Fruit fly (Drosophila melanogaster) whole organism, embryonic: ENCODE data around the gene btv.

Experiments
- Abd-B ChIP-seq: fragments of 200-800 bp; sonication (Bioruptor generic); optimal IDR thresholded peaks from 2 replicates; lab custom pipeline; 2018; ENCODE audit warnings: missing biosample characterization, mild to moderate bottlenecking, missing genetic modification characterization, moderate library complexity
- Ada2b ChIP-seq: fragments of 200-800 bp; sonication (Bioruptor generic); IDR thresholded peaks from 2 replicates; pipeline ENCODE4 v1.3.6; 2022; ENCODE audit warnings: missing biosample characterization, missing genetic modification characterization
- BEAF-32 ChIP-seq: fragments of 200-800 bp; sonication (Bioruptor generic); optimal IDR thresholded peaks from 3 replicates; lab custom pipeline; 2017; ENCODE audit warnings: missing biosample characterization, missing genetic modification characterization, mild to moderate bottlenecking, moderate library complexity, missing genetic modification reagents
- CG10979 ChIP-seq: fragments of 200-800 bp; sonication (Bioruptor generic); optimal IDR thresholded peaks from 2 replicates; lab custom pipeline; 2018; ENCODE audit warnings: missing biosample characterization, mild to moderate bottlenecking, missing genetic modification characterization, moderate library complexity
- CG14050 ChIP-seq: fragments of 200-800 bp; sonication (Bioruptor generic); IDR thresholded peaks from 3 replicates; pipeline ENCODE4 v1.3.6; 2022; ENCODE audit warnings: missing biosample characterization, missing genetic modification characterization
- CG14441 ChIP-seq: fragments of 200-800 bp; sonication (Bioruptor generic); IDR thresholded peaks from 2 replicates; pipeline ENCODE4 v1.3.6; 2022; ENCODE audit warnings: missing biosample characterization, missing genetic modification characterization
- CG18599 ChIP-seq: fragments of 200-800 bp; sonication (Bioruptor generic); optimal IDR thresholded peaks from 3 replicates; lab custom pipeline; 2017; ENCODE audit warnings: missing biosample characterization, missing genetic modification characterization, mild to moderate bottlenecking, moderate library complexity, missing genetic modification reagents
- CG2116 ChIP-seq: fragments of 200-800 bp; sonication (Bioruptor generic); optimal IDR thresholded peaks from 3 replicates; lab custom pipeline; 2018; ENCODE audit warnings: missing biosample characterization, mild to moderate bottlenecking, missing genetic modification characterization
- CG2129 ChIP-seq: fragments of 200-800 bp; sonication (Bioruptor generic); IDR thresholded peaks from 2 replicates; pipeline ENCODE4 v1.3.6; 2022; ENCODE audit warnings: missing biosample characterization, missing genetic modification characterization; ENCODE audit not compliant: partially characterized antibody
- CG2199 ChIP-seq: fragments of 200-800 bp; sonication (Bioruptor generic); IDR thresholded peaks from 3 replicates; pipeline ENCODE4 v1.3.6; 2022; ENCODE audit warnings: missing biosample characterization, missing genetic modification characterization
- CG2202 ChIP-seq: fragments of 200-800 bp; sonication (Bioruptor generic); optimal IDR thresholded peaks from 2 replicates; lab custom pipeline; 2018; ENCODE audit warnings: missing biosample characterization, mild to moderate bottlenecking, missing genetic modification characterization
- CG32772 ChIP-seq: fragments of 200-800 bp; sonication (Bioruptor generic); IDR thresholded peaks from 2 replicates; pipeline ENCODE4 v1.3.6; 2022; ENCODE audit warnings: missing biosample characterization, missing genetic modification characterization
- CG3838 ChIP-seq: fragments of 200-800 bp; sonication (Bioruptor generic); optimal IDR thresholded peaks from 3 replicates; lab custom pipeline; 2016; ENCODE audit warnings: missing biosample characterization, missing genetic modification characterization
- CG42726 ChIP-seq: fragments of 200-800 bp; sonication (Bioruptor generic); IDR thresholded peaks from 2 replicates; pipeline ENCODE4 v1.3.6; 2022; ENCODE audit warnings: missing biosample characterization, missing genetic modification characterization; ENCODE audit not compliant: partially characterized antibody
- CG6791 ChIP-seq: fragments of 200-800 bp; sonication (Bioruptor generic); IDR thresholded peaks from 3 replicates; pipeline ENCODE4 v1.3.6; 2022; ENCODE audit warnings: missing biosample characterization, missing genetic modification characterization; ENCODE audit not compliant: partially characterized antibody
- CG7271 ChIP-seq: fragments of 200-800 bp; sonication (Bioruptor generic); optimal IDR thresholded peaks from 2 replicates; lab custom pipeline; 2018; ENCODE audit warnings: missing biosample characterization, mild to moderate bottlenecking, missing genetic modification characterization, moderate library complexity
- CG7839 ChIP-seq: fragments of 200-800 bp; sonication (Bioruptor generic); optimal IDR thresholded peaks from 3 replicates; lab custom pipeline; 2018; ENCODE audit warnings: missing biosample characterization, mild to moderate bottlenecking, missing genetic modification characterization, moderate library complexity
- CG8089 ChIP-seq: fragments of 200-800 bp; sonication (Bioruptor generic); optimal IDR thresholded peaks from 3 replicates; lab custom pipeline; 2016; ENCODE audit warnings: missing biosample characterization, missing genetic modification characterization
- CG8290 ChIP-seq, 3 experiments: fragments of 200-800 bp; sonication (Bioruptor generic); optimal IDR thresholded peaks; 2 replicates each; lab custom pipeline; 2016 to 2019; ENCODE audit warnings: missing biosample characterization in 3 of 3, missing genetic modification characterization in 3 of 3, mild to moderate bottlenecking in 2 of 3, moderate library complexity in 1 of 3
- CkIIα-i1 ChIP-seq: fragments of 200-800 bp; sonication (Bioruptor generic); IDR thresholded peaks from 2 replicates; pipeline ENCODE4 v1.3.6; 2022; ENCODE audit warnings: missing biosample characterization, missing genetic modification characterization
- Fer1 ChIP-seq: fragments of 200-800 bp; sonication (Bioruptor generic); optimal IDR thresholded peaks from 2 replicates; lab custom pipeline; 2017; ENCODE audit warnings: missing biosample characterization, mild to moderate bottlenecking, missing genetic modification characterization
- Fer2 ChIP-seq: fragments of 200-800 bp; sonication (Bioruptor generic); optimal IDR thresholded peaks from 2 replicates; lab custom pipeline; 2018; ENCODE audit warnings: missing biosample characterization, mild to moderate bottlenecking, missing genetic modification characterization, moderate library complexity
- H2.0 ChIP-seq: fragments of 200-800 bp; sonication (Bioruptor generic); IDR thresholded peaks from 2 replicates; pipeline ENCODE4 v1.3.6; 2022; ENCODE audit warnings: missing biosample characterization, missing genetic modification characterization
- HLH3B ChIP-seq: fragments of 200-800 bp; sonication (Bioruptor generic); IDR thresholded peaks from 2 replicates; pipeline ENCODE4 v1.3.6; 2022; ENCODE audit warnings: missing biosample characterization, missing genetic modification characterization
- HmgD ChIP-seq: fragments of 200-800 bp; sonication (Bioruptor generic); optimal IDR thresholded peaks from 3 replicates; lab custom pipeline; 2016; ENCODE audit warnings: missing biosample characterization, missing genetic modification characterization
- MESR4 ChIP-seq: fragments of 200-800 bp; sonication (Bioruptor generic); optimal IDR thresholded peaks from 2 replicates; lab custom pipeline; 2018; ENCODE audit warnings: missing biosample characterization, mild to moderate bottlenecking, missing genetic modification characterization, moderate library complexity
- NFAT ChIP-seq: fragments of 200-800 bp; sonication (Bioruptor generic); IDR thresholded peaks from 2 replicates; pipeline ENCODE4 v1.3.6; 2022; ENCODE audit warnings: missing biosample characterization, missing genetic modification characterization
- NK7.1 ChIP-seq: fragments of 200-800 bp; sonication (Bioruptor generic); optimal IDR thresholded peaks from 3 replicates; lab custom pipeline; 2016; ENCODE audit warnings: missing biosample characterization, missing genetic modification characterization
- Rfx ChIP-seq: fragments of 200-800 bp; sonication (Bioruptor generic); IDR thresholded peaks from 2 replicates; pipeline ENCODE4 v1.3.6; 2022; ENCODE audit warnings: missing biosample characterization, missing genetic modification characterization
- Sry-δ ChIP-seq: fragments of 200-800 bp; sonication (Bioruptor generic); optimal IDR thresholded peaks from 2 replicates; lab custom pipeline; 2016; ENCODE audit warnings: missing biosample characterization, missing genetic modification characterization
- Xrp1 ChIP-seq: fragments of 200-800 bp; sonication (Bioruptor generic); IDR thresholded peaks from 2 replicates; pipeline ENCODE4 v1.3.6; 2022; ENCODE audit warnings: missing biosample characterization, missing genetic modification characterization
- amos ChIP-seq: fragments of 200-800 bp; sonication (Bioruptor generic); IDR thresholded peaks from 2 replicates; pipeline ENCODE4 v1.3.6; 2022; ENCODE audit warnings: missing biosample characterization, missing genetic modification characterization; ENCODE audit not compliant: partially characterized antibody
- bcd ChIP-seq: fragments of 200-800 bp; sonication (Bioruptor generic); optimal IDR thresholded peaks from 2 replicates; lab custom pipeline; 2017; ENCODE audit warnings: missing biosample characterization, mild to moderate bottlenecking, missing genetic modification characterization
- br ChIP-seq: fragments of >200 bp; optimal IDR thresholded peaks from 2 replicates; lab custom pipeline; 2017
- cg ChIP-seq: fragments of 200-800 bp; sonication (Bioruptor generic); optimal IDR thresholded peaks from 3 replicates; lab custom pipeline; 2019; ENCODE audit warnings: missing biosample characterization, mild to moderate bottlenecking, missing genetic modification characterization, moderate library complexity
- ci ChIP-seq: fragments of 200-800 bp; sonication (Bioruptor generic); IDR thresholded peaks from 3 replicates; pipeline ENCODE4 v1.3.6; 2022; ENCODE audit warnings: missing biosample characterization, missing genetic modification characterization
- dmrt99B ChIP-seq: fragments of 200-800 bp; sonication (Bioruptor generic); optimal IDR thresholded peaks from 2 replicates; lab custom pipeline; 2018; ENCODE audit warnings: missing biosample characterization, mild to moderate bottlenecking, missing genetic modification characterization, moderate library complexity
- fd96Cb ChIP-seq: fragments of 200-800 bp; sonication (Bioruptor generic); optimal IDR thresholded peaks from 2 replicates; lab custom pipeline; 2018; ENCODE audit warnings: missing biosample characterization, mild to moderate bottlenecking, missing genetic modification characterization, moderate library complexity
- fu2 ChIP-seq: fragments of 200-800 bp; sonication (Bioruptor generic); optimal IDR thresholded peaks from 2 replicates; lab custom pipeline; 2016; ENCODE audit warnings: missing biosample characterization, missing genetic modification characterization
- mirr ChIP-seq: fragments of 200-800 bp; sonication (Bioruptor generic); optimal IDR thresholded peaks from 3 replicates; lab custom pipeline; 2018; ENCODE audit warnings: missing biosample characterization, mild to moderate bottlenecking, missing genetic modification characterization
- pita ChIP-seq: fragments of 200-800 bp; sonication (Bioruptor generic); optimal IDR thresholded peaks from 2 replicates; lab custom pipeline; 2017; ENCODE audit warnings: missing biosample characterization, mild to moderate bottlenecking, missing genetic modification characterization
- row ChIP-seq: fragments of 200-800 bp; sonication (Bioruptor generic); IDR thresholded peaks from 3 replicates; pipeline ENCODE4 v1.3.6; 2022; ENCODE audit warnings: missing biosample characterization, missing genetic modification characterization
- salm ChIP-seq: fragments of 200-800 bp; sonication (Bioruptor generic); optimal IDR thresholded peaks from 2 replicates; lab custom pipeline; 2018; ENCODE audit warnings: missing biosample characterization, mild to moderate bottlenecking, missing genetic modification characterization
- sisA ChIP-seq: fragments of 200-800 bp; sonication (Bioruptor generic); IDR thresholded peaks from 2 replicates; pipeline ENCODE4 v1.3.6; 2022; ENCODE audit warnings: missing biosample characterization, missing genetic modification characterization
- vnd ChIP-seq: fragments of 200-800 bp; sonication (Bioruptor generic); IDR thresholded peaks from 3 replicates; pipeline ENCODE4 v1.3.6; 2022; ENCODE audit warnings: missing biosample characterization, missing genetic modification characterization; ENCODE audit not compliant: partially characterized antibody
- vvl ChIP-seq: fragments of 200-800 bp; sonication (Bioruptor generic); IDR thresholded peaks from 2 replicates; pipeline ENCODE4 v1.3.6; 2022; ENCODE audit warnings: missing biosample characterization, missing genetic modification characterization
- zen ChIP-seq: fragments of 200-800 bp; sonication (Bioruptor generic); optimal IDR thresholded peaks from 3 replicates; lab custom pipeline; 2018; ENCODE audit warnings: missing biosample characterization, mild to moderate bottlenecking, missing genetic modification characterization, moderate library complexity
- zen2 ChIP-seq: fragments of 200-800 bp; sonication (Bioruptor generic); IDR thresholded peaks from 3 replicates; pipeline ENCODE4 v1.3.6; 2022; ENCODE audit warnings: missing biosample characterization, missing genetic modification characterization; ENCODE audit not compliant: partially characterized antibody
- zf30C ChIP-seq: fragments of 200-800 bp; sonication (Bioruptor generic); optimal IDR thresholded peaks from 3 replicates; lab custom pipeline; 2018; ENCODE audit warnings: missing biosample characterization, mild to moderate bottlenecking, missing genetic modification characterization

btv gene

dm6 chr2L:17963071-17963567, 19.2 kb downstream of the btv start, which contains the start of gene CG5674 (continued):
- TF ChIP-seq fd96Cb = peak; percentile 12
- TF ChIP-seq row (GFP tag; lab: Robert Waterston, UW) = peak; percentile 62; the same call in 2 of the 3 replicates
- TF ChIP-seq Abd-B (GFP tag; lab: Kevin White, UChicago) = peak; percentile 72
- no peak for TF ChIP-seq CG7839
- TF ChIP-seq CG32772 (GFP tag; lab: Robert Waterston, UW) = peak; percentile 39; the same call in 1 of the 2 replicates
- peak; percentile 60 for TF ChIP-seq Xrp1
- peak; percentile 91 for TF ChIP-seq amos (GFP tag; lab: Robert Waterston, UW)
- no peak for TF ChIP-seq CG8290 (GFP tag; optimal IDR thresholded peaks at IDR 0.05; lab: Kevin White, UChicago)
- no peak for TF ChIP-seq CG8290 (tag; optimal IDR thresholded peaks at IDR 0.05; lab: Kevin White, UChicago)
- peak; percentile 40 for TF ChIP-seq CG18599 (GFP tag; lab: Kevin White, UChicago)
- TF ChIP-seq dmrt99B (tag; lab: Kevin White, UChicago) = no peak
- peak; percentile 91 for TF ChIP-seq BEAF-32 (GFP tag; lab: Kevin White, UChicago)
- TF ChIP-seq CG8089 (GFP tag; lab: Kevin White, UChicago) = peak; percentile 48
- no peak for TF ChIP-seq CG7271
- peak; percentile 44 for TF ChIP-seq fu2
- TF ChIP-seq salm (tag; lab: Kevin White, UChicago) = no peak
- TF ChIP-seq mirr (GFP tag; lab: Kevin White, UChicago) = no peak
- peak; percentile 70; the same call in 1 of the 3 replicates for TF ChIP-seq ci (GFP tag; lab: Robert Waterston, UW)
- TF ChIP-seq zen (tag; lab: Kevin White, UChicago) = peak; percentile 31
- peak; percentile 23; the same call in 1 of the 3 replicates for TF ChIP-seq CG14050 (GFP tag; lab: Robert Waterston, UW)
- TF ChIP-seq zen2 (GFP tag; lab: Robert Waterston, UW) = peak; percentile 80
- TF ChIP-seq Ada2b (GFP tag; lab: Robert Waterston, UW) = peak; percentile 61
- TF ChIP-seq Fer1 (GFP tag; lab: Kevin White, UChicago) = no peak
- TF ChIP-seq CG2202 (tag; lab: Kevin White, UChicago) = no peak
- TF ChIP-seq Sry-δ (GFP tag; lab: Kevin White, UChicago) = peak; percentile 98
- peak; percentile 56 for TF ChIP-seq CG2129 (GFP tag; lab: Robert Waterston, UW)
- TF ChIP-seq CG10979 = peak; percentile 20
- peak; percentile 52 for TF ChIP-seq CG14441 (GFP tag; lab: Robert Waterston, UW)
- peak; percentile 90 for TF ChIP-seq pita
- peak; percentile 77; the same call in 1 of the 2 replicates for TF ChIP-seq vvl (GFP tag; lab: Robert Waterston, UW)
- peak; percentile 75 for TF ChIP-seq Rfx (GFP tag; lab: Robert Waterston, UW)
- TF ChIP-seq sisA = peak; percentile 48
- TF ChIP-seq vnd (GFP tag; lab: Robert Waterston, UW) = peak; percentile 83
- peak; percentile 96 for TF ChIP-seq HmgD (GFP tag; lab: Kevin White, UChicago)
- TF ChIP-seq HLH3B (GFP tag; lab: Robert Waterston, UW) = 0 out of 2 replicates have a peak, but pooled peaks have one; percentile 8
- no peak for TF ChIP-seq cg (GFP tag; lab: Kevin White, UChicago)
- no peak for TF ChIP-seq CG3838 (GFP tag; lab: Kevin White, UChicago)
- TF ChIP-seq bcd (GFP tag; lab: Kevin White, UChicago) = peak; percentile 48
- no peak for TF ChIP-seq NK7.1 (GFP tag; lab: Kevin White, UChicago)
- TF ChIP-seq CG6791 (GFP tag; lab: Robert Waterston, UW) = peak; percentile 94
- TF ChIP-seq Fer2 (tag; lab: Kevin White, UChicago) = no peak
- 0 out of 2 replicates have a peak, but pooled peaks have one; percentile 19 for TF ChIP-seq H2.0 (GFP tag; lab: Robert Waterston, UW)
- peak; percentile 69 for TF ChIP-seq MESR4 (GFP tag; lab: Kevin White, UChicago)
- peak; percentile 94 for TF ChIP-seq zf30C (GFP tag; lab: Kevin White, UChicago)
- TF ChIP-seq CkIIα-i1 (GFP tag; lab: Robert Waterston, UW) = no peak
- peak; percentile 53; the same call in 1 of the 3 replicates for TF ChIP-seq CG2199
- TF ChIP-seq NFAT (GFP tag; lab: Robert Waterston, UW) = no peak; the same call in 1 of the 2 replicates
- TF ChIP-seq br (lab: Kevin White, UChicago) = no peak
- TF ChIP-seq CG2116 (GFP tag; lab: Kevin White, UChicago) = peak; percentile 82
- TF ChIP-seq CG42726 (GFP tag; lab: Robert Waterston, UW) = peak; percentile 96
